Worm (Caenorhabditis elegans): Measurements from ENCODE around the gene cyld-1.

- TF ChIP-seq sox-4 (tag; optimal IDR thresholded peaks at IDR 0.05) (peak; percentile 91), lin-39 (tag; optimal IDR thresholded peaks at IDR 0.05) (peak; percentile 86), fkh-10 (GFP tag; optimal IDR thresholded peaks at IDR 0.05) (no peak), nhr-19 (GFP tag; conservative IDR thresholded peaks at IDR 0.05) (peak; percentile 90), pqm-1 (tag; optimal IDR thresholded peaks at IDR 0.05) (no peak), lin-35 (GFP tag; optimal IDR thresholded peaks at IDR 0.05) (peak; percentile 92 to 93), fos-1 (tag; optimal IDR thresholded peaks at IDR 0.05) (no peak), nhr-11 (tag; optimal IDR thresholded peaks at IDR 0.05) (no peak), efl-1 (optimal IDR thresholded peaks at IDR 0.05) (peak; percentile 88 to 94), efl-1 (GFP tag; optimal IDR thresholded peaks at IDR 0.05 in 1 of 2) (peak; percentile 93 to 99), ces-1 (GFP tag; optimal IDR thresholded peaks at IDR 0.05) (no peak), jun-1 (tag; optimal IDR thresholded peaks at IDR 0.05) (no peak), elt-3 (tag; optimal IDR thresholded peaks at IDR 0.05) (no peak), lir-3 (tag; optimal IDR thresholded peaks at IDR 0.05; ENCODE audit: poor library complexity) (peak; percentile 96), aha-1 (tag; optimal IDR thresholded peaks at IDR 0.05) (no peak)
Observed at ce11 chrIII:9867780-9868503, 42.5 kb downstream of the cyld-1 start, which contains the start of gene dhhc-4.
